Worm (Caenorhabditis elegans) whole organism, L3 larva: ENCODE data around the gene twnk-1.

Experiments
- aly-2 ChIP-seq: fragments of 150-350 bp; optimal IDR thresholded peaks from 2 replicates; lab custom pipeline; 2014; ENCODE audit warnings: missing biosample characterization, missing genetic modification characterization
- ama-1 ChIP-seq: fragments of 150-350 bp; optimal IDR thresholded peaks from 2 replicates; lab custom pipeline; 2018
- ceh-16 ChIP-seq: sonication (generic microtip); optimal IDR thresholded peaks from 2 replicates; lab custom pipeline; 2017; ENCODE audit warnings: missing biosample characterization, missing genetic modification characterization
- ceh-28 ChIP-seq: fragments of 150-350 bp; optimal IDR thresholded peaks from 2 replicates; lab custom pipeline; 2014; ENCODE audit warnings: missing biosample characterization, missing genetic modification reagents, missing genetic modification characterization
- ceh-82 ChIP-seq: fragments of 150-350 bp; optimal IDR thresholded peaks from 2 replicates; lab custom pipeline; 2014; ENCODE audit warnings: missing biosample characterization, missing genetic modification characterization
- daf-12 ChIP-seq: fragments of 150-350 bp; optimal IDR thresholded peaks from 2 replicates; lab custom pipeline; 2014; ENCODE audit warnings: missing biosample characterization, missing genetic modification reagents, missing genetic modification characterization
- egl-5 ChIP-seq: fragments of 150-350 bp; optimal IDR thresholded peaks from 2 replicates; lab custom pipeline; 2017; ENCODE audit warnings: missing biosample characterization, missing genetic modification reagents, missing genetic modification characterization, inconsistent platforms
- elt-1 ChIP-seq: fragments of 150-350 bp; optimal IDR thresholded peaks from 2 replicates; lab custom pipeline; 2014; ENCODE audit warnings: missing biosample characterization, missing genetic modification characterization
- elt-3 ChIP-seq, 3 experiments: fragments of 150-350 bp in 1 of 3; sonication (generic microtip) in 2 of 3; optimal IDR thresholded peaks; 2 replicates in 2 of 3; 4 replicates in 1 of 3; lab custom pipeline; 2014 to 2017; ENCODE audit warnings: missing biosample characterization in 3 of 3, missing genetic modification characterization in 3 of 3
- eor-1 ChIP-seq, 2 experiments: fragments of 150-350 bp; optimal IDR thresholded peaks; 2 replicates each; lab custom pipeline; 2014 to 2018; ENCODE audit warnings: missing biosample characterization in 2 of 2, missing genetic modification characterization in 2 of 2
- fkh-2 ChIP-seq: fragments of 150-350 bp; optimal IDR thresholded peaks from 2 replicates; lab custom pipeline; 2014; ENCODE audit warnings: missing biosample characterization, missing genetic modification reagents, missing genetic modification characterization
- hmg-11 ChIP-seq: sonication (generic microtip); optimal IDR thresholded peaks from 2 replicates; lab custom pipeline; 2016; ENCODE audit warnings: missing genetic modification characterization, missing compliant biosample characterization
- jun-1 ChIP-seq: fragments of 150-350 bp; optimal IDR thresholded peaks from 2 replicates; lab custom pipeline; 2014; ENCODE audit warnings: missing biosample characterization, missing genetic modification reagents, missing genetic modification characterization
- lin-15B ChIP-seq: fragments of 150-350 bp; optimal IDR thresholded peaks from 2 replicates; lab custom pipeline; 2014; ENCODE audit warnings: missing biosample characterization, missing genetic modification characterization
- lsy-12 ChIP-seq: sonication (generic microtip); optimal IDR thresholded peaks from 2 replicates; lab custom pipeline; 2016; ENCODE audit warnings: mild to moderate bottlenecking, missing genetic modification characterization, missing compliant biosample characterization
- nfya-1 ChIP-seq: sonication (generic microtip); optimal IDR thresholded peaks from 2 replicates; lab custom pipeline; 2017; ENCODE audit warnings: missing genetic modification characterization, mild to moderate bottlenecking, missing compliant biosample characterization, antibody characterized with exemption, moderate library complexity; ENCODE audit not compliant: insufficient read depth
- nhr-11 ChIP-seq: fragments of 150-350 bp; optimal IDR thresholded peaks from 2 replicates; lab custom pipeline; 2014; ENCODE audit warnings: missing biosample characterization, missing genetic modification characterization
- nhr-12 ChIP-seq: fragments of 150-350 bp; optimal IDR thresholded peaks from 2 replicates; lab custom pipeline; 2014; ENCODE audit warnings: missing biosample characterization, missing genetic modification characterization
- nhr-23 ChIP-seq: fragments of 150-350 bp; optimal IDR thresholded peaks from 2 replicates; lab custom pipeline; 2014; ENCODE audit warnings: missing biosample characterization, missing genetic modification reagents, missing genetic modification characterization
- nhr-237 ChIP-seq: fragments of 150-350 bp; optimal IDR thresholded peaks from 2 replicates; lab custom pipeline; 2014; ENCODE audit warnings: missing biosample characterization, missing genetic modification characterization
- nhr-25 ChIP-seq: sonication (generic microtip); optimal IDR thresholded peaks from 2 replicates; lab custom pipeline; 2017; ENCODE audit warnings: missing biosample characterization, missing genetic modification characterization
- nhr-28 ChIP-seq: fragments of 150-350 bp; optimal IDR thresholded peaks from 2 replicates; lab custom pipeline; 2014; ENCODE audit warnings: missing biosample characterization, missing genetic modification characterization
- nhr-43 ChIP-seq: sonication (generic microtip); optimal IDR thresholded peaks from 2 replicates; lab custom pipeline; 2016; ENCODE audit warnings: mild to moderate bottlenecking, missing genetic modification characterization, missing compliant biosample characterization; ENCODE audit not compliant: poor library complexity, severe bottlenecking
- nhr-67 ChIP-seq: fragments of 150-350 bp; optimal IDR thresholded peaks from 2 replicates; lab custom pipeline; 2014; ENCODE audit warnings: missing biosample characterization, missing genetic modification characterization
- nhr-76 ChIP-seq: fragments of 150-350 bp; sonication (generic microtip); optimal IDR thresholded peaks from 5 replicates; lab custom pipeline; 2014; ENCODE audit warnings: missing biosample characterization, missing genetic modification characterization
- nhr-77 ChIP-seq: fragments of 150-350 bp; optimal IDR thresholded peaks from 2 replicates; lab custom pipeline; 2014; ENCODE audit warnings: missing biosample characterization, missing genetic modification characterization
- pha-4 ChIP-seq: fragments of 150-350 bp; optimal IDR thresholded peaks from 2 replicates; lab custom pipeline; 2014; ENCODE audit warnings: missing biosample characterization, missing genetic modification reagents, missing genetic modification characterization
- pqm-1 ChIP-seq: fragments of 150-350 bp; optimal IDR thresholded peaks from 2 replicates; lab custom pipeline; 2017; ENCODE audit warnings: missing biosample characterization, missing genetic modification characterization, inconsistent platforms
- sea-2 ChIP-seq: fragments of 150-350 bp; sonication (generic microtip); optimal IDR thresholded peaks from 4 replicates; lab custom pipeline; 2014; ENCODE audit warnings: missing biosample characterization, missing genetic modification reagents, missing genetic modification characterization
- skn-1 ChIP-seq: fragments of 150-350 bp; optimal IDR thresholded peaks from 2 replicates; lab custom pipeline; 2014; ENCODE audit warnings: missing biosample characterization, missing genetic modification characterization
- tbx-2 ChIP-seq: sonication (generic microtip); optimal IDR thresholded peaks from 2 replicates; lab custom pipeline; 2016; ENCODE audit warnings: mild to moderate bottlenecking, missing genetic modification characterization, missing compliant biosample characterization
- unc-62 ChIP-seq: fragments of 150-350 bp; sonication (generic microtip); optimal IDR thresholded peaks from 4 replicates; lab custom pipeline; 2014; ENCODE audit warnings: missing biosample characterization, missing genetic modification reagents, missing genetic modification characterization
- zag-1 ChIP-seq: fragments of 150-350 bp; optimal IDR thresholded peaks from 2 replicates; lab custom pipeline; 2014; ENCODE audit warnings: missing biosample characterization, missing genetic modification characterization
- ztf-11 ChIP-seq: fragments of 150-350 bp; optimal IDR thresholded peaks from 2 replicates; lab custom pipeline; 2014; ENCODE audit warnings: missing biosample characterization, missing genetic modification characterization
- ztf-4 ChIP-seq: fragments of 150-350 bp; optimal IDR thresholded peaks from 2 replicates; lab custom pipeline; 2014; ENCODE audit warnings: missing biosample characterization, missing genetic modification characterization

Gene twnk-1

DNA sequence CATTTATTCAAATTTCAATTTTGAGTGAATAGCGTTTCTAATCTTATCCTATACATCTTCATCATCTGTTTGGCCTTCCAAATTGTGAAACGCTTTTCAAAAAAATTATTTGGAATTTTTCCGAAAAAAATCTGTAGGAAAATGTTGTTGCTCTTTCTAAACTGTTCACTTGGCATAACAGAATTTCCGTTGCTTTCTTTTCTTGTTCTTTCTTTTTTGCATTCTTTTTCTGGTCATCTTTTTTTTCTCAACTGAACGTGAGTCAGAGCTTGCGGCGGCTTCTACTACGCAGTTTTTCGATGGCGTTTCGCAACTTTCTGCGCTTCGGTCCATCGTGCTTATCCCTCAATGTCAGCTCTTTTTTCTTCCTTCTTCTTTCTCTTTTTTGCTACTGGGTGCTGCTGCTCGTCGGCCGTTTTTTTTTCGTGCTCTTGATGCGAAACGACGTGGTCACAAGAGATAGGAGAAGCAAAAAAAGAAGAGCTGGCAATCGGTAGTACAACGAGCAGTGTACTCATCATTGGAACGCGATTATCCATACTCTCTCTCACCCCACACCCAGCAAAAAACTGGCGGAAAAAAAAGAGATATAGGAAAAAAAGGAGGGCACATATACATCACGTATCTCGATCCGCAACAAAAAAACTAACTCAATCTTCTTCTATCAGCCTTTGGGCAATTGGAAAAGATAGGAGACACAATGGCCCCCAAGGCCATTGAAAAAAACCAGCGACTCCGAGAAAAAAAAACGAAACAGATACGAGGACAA, 28.9 kb downstream of the twnk-1 start (continued):
- no peak for TF ChIP-seq tbx-2 (tag; lab: Kevin White, UChicago)
- TF ChIP-seq ceh-16 (tag; lab: Kevin White, UChicago), result no peak

- no peak for TF ChIP-seq nhr-23
- no peak for TF ChIP-seq ceh-16 (tag; lab: Kevin White, UChicago)
- no peak for TF ChIP-seq jun-1 (tag; lab: Kevin White, UChicago)
- TF ChIP-seq ama-1, result no peak
- no peak for TF ChIP-seq sea-2 (GFP tag; lab: Kevin White, UChicago)
- peak; percentile 30 for TF ChIP-seq nhr-43
- TF ChIP-seq nhr-25, result peak; percentile 75
- TF ChIP-seq elt-3 (tag; optimal IDR thresholded peaks at IDR 0.05; lab: Kevin White, UChicago), result no peak
- no peak for TF ChIP-seq pqm-1 (tag; lab: Kevin White, UChicago)
- no peak for TF ChIP-seq zag-1 (tag; lab: Kevin White, UChicago)
- no peak for TF ChIP-seq lin-15B (tag; lab: Kevin White, UChicago)
- TF ChIP-seq pha-4 (tag; lab: Kevin White, UChicago), result no peak
- peak; percentile 30 for TF ChIP-seq lsy-12 (tag; lab: Kevin White, UChicago)
Measured at ce11 chrX:5820880-5821279, 29.9 kb downstream of the twnk-1 start.

DNA sequence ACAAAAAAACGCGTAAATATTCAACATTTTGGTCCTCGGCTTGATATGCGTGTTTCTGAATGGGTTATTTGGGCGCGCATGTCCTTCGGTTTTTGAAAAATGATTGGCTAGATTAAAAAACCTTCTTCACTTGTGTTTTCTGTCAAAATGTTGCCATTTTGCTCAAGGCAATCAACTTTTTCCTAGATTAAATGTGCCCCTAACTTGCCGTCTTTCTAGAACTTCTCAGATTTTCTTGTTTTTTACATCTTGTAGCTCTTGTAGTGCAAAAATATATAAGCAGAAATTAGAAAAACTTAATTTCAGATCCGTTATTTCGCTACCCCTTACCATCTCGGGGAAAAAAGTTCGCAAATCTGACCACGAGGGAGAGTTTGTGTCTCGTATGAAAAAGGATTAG, 30.8 kb downstream of the twnk-1 start, which contains the start of gene hbl-1:
Gene hbl-1 (plus strand): TSS at position 301 of the 400 bp plus-strand sequence.
- TF ChIP-seq hmg-11 (tag; lab: Kevin White, UChicago), result no peak
- TF ChIP-seq nhr-28 (tag; lab: Kevin White, UChicago), result no peak
- TF ChIP-seq nhr-11 (tag; lab: Kevin White, UChicago), result no peak
- no peak for TF ChIP-seq pqm-1 (tag; lab: Kevin White, UChicago)
- TF ChIP-seq tbx-2 (tag; lab: Kevin White, UChicago), result no peak
- TF ChIP-seq fkh-2 (tag; lab: Kevin White, UChicago), result no peak
- no peak for TF ChIP-seq aly-2 (tag; lab: Kevin White, UChicago)
- TF ChIP-seq ztf-4, result no peak
- TF ChIP-seq egl-5 (tag; lab: Kevin White, UChicago), result no peak

DNA sequence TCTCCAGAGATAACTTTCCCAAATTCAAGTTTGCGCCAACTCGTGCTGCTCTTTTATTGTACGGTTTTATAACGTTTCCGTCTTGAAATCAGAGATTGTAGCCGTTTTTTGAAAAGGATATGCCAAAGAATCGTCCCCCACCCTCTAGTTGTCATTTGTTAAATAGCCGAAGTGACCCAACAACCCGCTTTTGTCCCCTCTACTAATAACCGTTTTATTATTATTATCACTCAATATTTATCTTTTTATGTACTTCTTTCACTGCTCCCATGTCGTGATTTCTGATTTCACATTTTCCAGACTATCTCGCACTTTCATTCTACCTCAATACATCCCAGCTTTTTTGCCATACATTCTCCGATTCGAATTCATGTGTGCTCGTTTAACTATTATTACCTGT, 36.0 kb downstream of the twnk-1 start:
- no peak for TF ChIP-seq skn-1 (tag; lab: Kevin White, UChicago)
- TF ChIP-seq ztf-4, result no peak
- TF ChIP-seq ceh-82 (tag; lab: Kevin White, UChicago), result no peak
- TF ChIP-seq nhr-23, result no peak
- no peak for TF ChIP-seq nhr-12 (tag; lab: Kevin White, UChicago)
- TF ChIP-seq nhr-76 (tag; lab: Kevin White, UChicago), result no peak
- no peak for TF ChIP-seq fkh-2 (tag; lab: Kevin White, UChicago)
- no peak for TF ChIP-seq nhr-237 (tag; lab: Kevin White, UChicago)
- TF ChIP-seq ama-1, result no peak
- no peak for TF ChIP-seq eor-1 (tag; optimal IDR thresholded peaks at IDR 0.05; lab: Kevin White, UChicago)
- TF ChIP-seq nhr-77 (tag; lab: Kevin White, UChicago), result no peak
- TF ChIP-seq nhr-28 (tag; lab: Kevin White, UChicago), result no peak
- TF ChIP-seq lsy-12 (tag; lab: Kevin White, UChicago), result no peak
- TF ChIP-seq daf-12 (tag; lab: Kevin White, UChicago), result no peak
- TF ChIP-seq lin-15B (tag; lab: Kevin White, UChicago), result no peak
- no peak for TF ChIP-seq ceh-28 (tag; lab: Kevin White, UChicago)
- no peak for TF ChIP-seq ztf-11 (tag; lab: Kevin White, UChicago)

DNA sequence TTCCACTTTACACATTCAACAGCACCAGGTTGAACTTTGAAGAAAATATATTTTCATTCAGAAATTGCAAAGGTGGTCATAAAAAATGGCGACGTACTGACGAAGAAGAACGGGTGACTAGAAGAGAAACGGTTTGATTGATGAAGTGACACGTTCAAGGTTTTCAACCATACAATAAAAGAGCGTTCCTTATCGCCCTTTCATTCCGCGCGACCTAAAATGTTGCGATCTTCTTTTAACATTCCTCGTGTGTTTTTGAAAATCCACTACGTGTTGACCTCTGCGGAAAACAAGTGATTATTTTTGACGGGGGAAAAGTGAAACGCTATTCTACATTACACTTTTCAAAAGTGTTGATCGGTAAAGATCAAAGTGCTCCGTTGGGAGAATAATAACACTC, 37.1 kb downstream of the twnk-1 start:
- TF ChIP-seq elt-1 (tag; lab: Kevin White, UChicago) (peak; percentile 36), nhr-43 (peak; percentile 57), nhr-23 (peak; percentile 79), nhr-11 (tag; lab: Kevin White, UChicago) (no peak), nfya-1 (tag; lab: Kevin White, UChicago) (peak; percentile 17), unc-62 (GFP tag; lab: Kevin White, UChicago) (peak; percentile 82), elt-3 (tag; optimal IDR thresholded peaks at IDR 0.05; lab: Kevin White, UChicago) (peak in 1 of 3 experiments; percentile 3), hmg-11 (tag; lab: Kevin White, UChicago) (no peak), pha-4 (tag; lab: Kevin White, UChicago) (no peak), nhr-67 (tag; lab: Kevin White, UChicago) (no peak), nhr-25 (peak; percentile 95)
- TF ChIP-seq, all 47 proteins: peak for 7
